Worm (Caenorhabditis elegans): ENCODE results near the gene slc-25A26.

ce11 chrIV:8965883-8966282 is 35.6 kb downstream of the slc-25A26 start, which contains the start of gene C53B4.2:
- TF ChIP-seq nhr-11 (tag; optimal IDR thresholded peaks at IDR 0.05) = no peak
- no peak for TF ChIP-seq ceh-82 (tag; optimal IDR thresholded peaks at IDR 0.05)
- TF ChIP-seq egl-27 (tag; optimal IDR thresholded peaks at IDR 0.05) = no peak
- no peak for TF ChIP-seq ceh-16 (tag; optimal IDR thresholded peaks at IDR 0.05)
- TF ChIP-seq aly-2 (tag; optimal IDR thresholded peaks at IDR 0.05) = no peak
- TF ChIP-seq lin-11 (tag; optimal IDR thresholded peaks at IDR 0.05) = no peak
- TF ChIP-seq lsy-2 (tag; optimal IDR thresholded peaks at IDR 0.05) = no peak
- TF ChIP-seq nhr-77 (tag; optimal IDR thresholded peaks at IDR 0.05) = no peak
- no peak for TF ChIP-seq lin-39 (tag; optimal IDR thresholded peaks at IDR 0.05)

Data from whole organism, L2 larva.